Fruit fly (Drosophila melanogaster) whole organism, prepupa: ENCODE results near the gene Atac2.

ENCODE experiments used
- CG16779 ChIP-seq: fragments of 200-800 bp; sonication (Bioruptor generic); optimal IDR thresholded peaks from 3 replicates; lab custom pipeline; 2017; ENCODE audit warnings: missing biosample characterization, mild to moderate bottlenecking, missing genetic modification characterization
- CG31627 ChIP-seq: fragments of 200-800 bp; sonication (Bioruptor generic); optimal IDR thresholded peaks from 3 replicates; lab custom pipeline; 2016; ENCODE audit warnings: missing biosample characterization, missing genetic modification characterization
- CG4318 ChIP-seq: fragments of 200-800 bp; sonication (Bioruptor generic); optimal IDR thresholded peaks from 3 replicates; lab custom pipeline; 2017; ENCODE audit warnings: missing biosample characterization, mild to moderate bottlenecking, missing genetic modification characterization
- CG7368 ChIP-seq: fragments of 200-800 bp; sonication (Bioruptor generic); optimal IDR thresholded peaks from 3 replicates; lab custom pipeline; 2016; ENCODE audit warnings: missing biosample characterization, missing genetic modification characterization
- Ets21C ChIP-seq: fragments of 200-800 bp; sonication (Bioruptor generic); optimal IDR thresholded peaks from 3 replicates; lab custom pipeline; 2016; ENCODE audit warnings: missing biosample characterization, missing genetic modification characterization
- Sox102F ChIP-seq: fragments of 200-800 bp; sonication (Bioruptor generic); optimal IDR thresholded peaks from 2 replicates; lab custom pipeline; 2016; ENCODE audit warnings: missing biosample characterization, mild to moderate bottlenecking, missing genetic modification characterization
- spab ChIP-seq: fragments of 200-800 bp; sonication (Bioruptor generic); optimal IDR thresholded peaks from 2 replicates; lab custom pipeline; 2017; ENCODE audit warnings: missing biosample characterization, mild to moderate bottlenecking, missing genetic modification characterization, missing genetic modification reagents
- vri ChIP-seq: fragments of 200-800 bp; sonication (Bioruptor generic); optimal IDR thresholded peaks from 3 replicates; lab custom pipeline; 2016; ENCODE audit warnings: missing biosample characterization, mild to moderate bottlenecking, missing genetic modification characterization

DNA sequence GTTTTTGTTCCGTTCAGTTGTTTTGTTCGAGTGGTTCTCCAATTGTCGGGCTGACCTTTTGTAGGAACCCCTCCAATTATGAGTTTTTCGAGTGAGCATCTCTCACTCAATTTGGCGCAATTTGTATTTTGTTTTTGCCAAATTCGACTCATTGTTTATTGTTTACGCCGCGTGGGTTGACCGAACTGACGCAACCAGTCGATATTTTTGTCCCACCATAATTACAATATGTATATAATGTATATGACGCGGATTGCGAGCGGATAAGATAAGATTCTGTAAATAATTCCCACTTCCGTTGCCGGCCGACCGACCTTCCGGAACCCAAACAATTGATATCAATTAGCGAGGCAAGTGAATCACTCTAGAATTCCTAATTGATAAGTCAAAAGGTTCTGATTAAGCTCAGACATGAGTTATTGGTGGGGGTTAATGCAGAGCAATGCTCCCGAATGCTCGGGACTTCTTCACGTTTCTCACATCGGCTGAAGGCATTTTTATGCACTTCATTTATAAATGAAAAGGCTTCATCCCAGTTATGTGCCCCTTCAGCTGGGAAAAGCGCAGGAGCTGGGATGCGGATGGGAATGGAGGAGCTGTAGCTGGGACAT lies 18.7 kb upstream of the Atac2 start:
- TF ChIP-seq vri (peak; percentile 73), CG16779 (tag; lab: Kevin White, UChicago) (no peak), CG7368 (GFP tag; lab: Kevin White, UChicago) (no peak), CG31627 (GFP tag; lab: Kevin White, UChicago) (no peak), Ets21C (no peak), CG4318 (GFP tag; lab: Kevin White, UChicago) (no peak), spab (no peak), Sox102F (no peak)
